Worm (Caenorhabditis elegans): ENCODE results near the gene srh-123.

ce11 chrV:17485078-17485477 lies 11.3 kb downstream of the srh-123 start, which contains the start of gene srh-111:
- no peak for TF ChIP-seq fos-1 (tag; optimal IDR thresholded peaks at IDR 0.05)
- TF ChIP-seq ama-1 (optimal IDR thresholded peaks at IDR 0.05), result no peak
- TF ChIP-seq lin-39 (tag; optimal IDR thresholded peaks at IDR 0.05), result no peak
- TF ChIP-seq aha-1 (tag; optimal IDR thresholded peaks at IDR 0.05), result no peak
- TF ChIP-seq zag-1 (tag; optimal IDR thresholded peaks at IDR 0.05), result no peak
- no peak for TF ChIP-seq nhr-12 (tag; optimal IDR thresholded peaks at IDR 0.05)
- no peak for TF ChIP-seq ceh-90 (tag; optimal IDR thresholded peaks at IDR 0.05)
- TF ChIP-seq fkh-4 (tag; optimal IDR thresholded peaks at IDR 0.05; ENCODE audit: borderline replicate concordance), result no peak
- no peak for TF ChIP-seq mdl-1 (tag; optimal IDR thresholded peaks at IDR 0.05)
- no peak for TF ChIP-seq egl-13 (tag; optimal IDR thresholded peaks at IDR 0.05)
- no peak for TF ChIP-seq mep-1 (tag; optimal IDR thresholded peaks at IDR 0.05)

Data from whole organism, L1 larva.